Fruit fly (Drosophila melanogaster) whole organism, embryonic: ENCODE results near the gene DAAM.

Experiments
- CG3726 ChIP-seq: fragments of 200-800 bp; sonication (Bioruptor generic); IDR thresholded peaks from 3 replicates; pipeline ENCODE4, ENCODE4 v1.3.6; 2022; ENCODE audit warnings: missing biosample characterization, missing genetic modification characterization
- CG7745 ChIP-seq: fragments of 200-800 bp; sonication (Bioruptor generic); optimal IDR thresholded peaks from 2 replicates; lab custom pipeline; 2018; ENCODE audit warnings: missing biosample characterization, mild to moderate bottlenecking, missing genetic modification characterization, moderate library complexity
- Dip3 ChIP-seq: fragments of 200-800 bp; sonication (Bioruptor generic); optimal IDR thresholded peaks from 3 replicates; lab custom pipeline; 2016; ENCODE audit warnings: missing biosample characterization, missing genetic modification characterization
- Usf ChIP-seq: fragments of 200-800 bp; sonication (Bioruptor generic); optimal IDR thresholded peaks from 2 replicates; lab custom pipeline; 2017; ENCODE audit warnings: missing genotype, missing biosample characterization, missing genetic modification characterization
- btn ChIP-seq: fragments of 200-800 bp; sonication (Bioruptor generic); optimal IDR thresholded peaks from 2 replicates; lab custom pipeline; 2016; ENCODE audit warnings: missing biosample characterization, missing genetic modification characterization
- dmrt11E ChIP-seq: fragments of 200-800 bp; sonication (Bioruptor generic); optimal IDR thresholded peaks from 3 replicates; lab custom pipeline; 2018; ENCODE audit warnings: missing biosample characterization, mild to moderate bottlenecking, missing genetic modification characterization, moderate library complexity
- sob ChIP-seq: fragments of 200-800 bp; sonication (Bioruptor generic); IDR thresholded peaks from 2 replicates; pipeline ENCODE4 v1.3.6; 2022; ENCODE audit warnings: missing biosample characterization, missing genetic modification characterization

- TF ChIP-seq sob (GFP tag; lab: Robert Waterston, UW) (no peak), btn (GFP tag; lab: Kevin White, UChicago) (no peak), CG3726 (no peak), dmrt11E (tag; lab: Kevin White, UChicago) (no peak), Usf (GFP tag; lab: Kevin White, UChicago) (no peak), Dip3 (no peak), CG7745 (no peak)
Measured at dm6 chrX:1357501-1357900, 35.3 kb upstream of the DAAM start, which contains the start of gene png.
